Worm (Caenorhabditis elegans): ENCODE measurements around the gene M01F1.4.

DNA sequence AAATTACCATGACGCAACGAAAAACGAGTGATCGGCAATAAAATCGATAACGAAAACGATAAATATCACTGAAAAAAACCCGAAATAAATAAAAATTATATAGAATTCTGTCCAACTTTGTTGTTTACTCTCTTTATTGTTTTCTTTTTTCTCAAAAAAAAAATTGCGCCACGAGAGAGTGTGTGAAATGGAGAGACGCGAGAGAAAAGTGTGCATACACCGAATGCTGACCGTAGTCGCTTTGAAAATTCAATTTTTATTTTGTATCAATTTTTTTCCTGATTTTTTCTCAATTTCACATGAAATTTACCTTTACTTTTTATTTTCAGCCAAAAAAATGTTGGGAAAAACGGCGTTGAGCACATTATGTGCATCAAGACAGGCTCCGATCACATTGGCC is at the start of gene M01F1.4, which contains the start of gene mrpl-35:
- no peak for TF ChIP-seq nhr-11 (tag; optimal IDR thresholded peaks at IDR 0.05)
- TF ChIP-seq R02D3.7 (tag; optimal IDR thresholded peaks at IDR 0.05), result no peak

Measured in whole organism, L2 larva.